Fruit fly (Drosophila melanogaster) whole organism, prepupa: ENCODE data around the gene alpha-Spec.

Experiments used
- Blimp-1 ChIP-seq: fragments of 200-800 bp; sonication (Bioruptor generic); optimal IDR thresholded peaks from 3 replicates; lab custom pipeline; 2017; ENCODE audit warnings: missing biosample characterization, missing genetic modification characterization, mild to moderate bottlenecking, moderate library complexity, missing genetic modification reagents
- CG10669 ChIP-seq: fragments of 200-800 bp; sonication (Bioruptor generic); optimal IDR thresholded peaks from 3 replicates; lab custom pipeline; 2018; ENCODE audit warnings: missing biosample characterization, mild to moderate bottlenecking, missing genetic modification characterization, moderate library complexity
- CG11294 ChIP-seq: fragments of 200-800 bp; sonication (Bioruptor generic); IDR thresholded peaks from 2 replicates; pipeline ENCODE4 v1.3.6; 2022; ENCODE audit warnings: missing biosample characterization, missing genetic modification characterization
- CG11762 ChIP-seq: fragments of 200-800 bp; sonication (Bioruptor generic); optimal IDR thresholded peaks from 3 replicates; lab custom pipeline; 2016; ENCODE audit warnings: missing biosample characterization, missing genetic modification characterization; ENCODE audit not compliant: insufficient read depth
- CG11902 ChIP-seq: fragments of 200-800 bp; sonication (Bioruptor generic); optimal IDR thresholded peaks from 3 replicates; lab custom pipeline; 2016; ENCODE audit warnings: missing biosample characterization, missing genetic modification characterization
- CG15336 ChIP-seq: fragments of 200-800 bp; sonication (Bioruptor generic); IDR thresholded peaks from 2 replicates; pipeline ENCODE4 v1.3.6; 2022; ENCODE audit warnings: missing biosample characterization, missing genetic modification characterization
- CG3032 ChIP-seq: fragments of 200-800 bp; optimal IDR thresholded peaks from 2 replicates; lab custom pipeline; 2019; ENCODE audit warnings: missing biosample characterization, mild to moderate bottlenecking, missing genetic modification characterization, moderate library complexity
- CG31627 ChIP-seq: fragments of 200-800 bp; sonication (Bioruptor generic); optimal IDR thresholded peaks from 3 replicates; lab custom pipeline; 2016; ENCODE audit warnings: missing biosample characterization, missing genetic modification characterization
- CG32006 ChIP-seq: fragments of 200-800 bp; sonication (Bioruptor generic); optimal IDR thresholded peaks from 3 replicates; lab custom pipeline; 2017; ENCODE audit warnings: missing biosample characterization, mild to moderate bottlenecking, missing genetic modification characterization
- CG34406 ChIP-seq: fragments of 200-800 bp; sonication (Bioruptor generic); optimal IDR thresholded peaks from 3 replicates; lab custom pipeline; 2016; ENCODE audit warnings: missing biosample characterization, missing genetic modification characterization
- CG3919 ChIP-seq: fragments of 200-800 bp; sonication (Bioruptor generic); optimal IDR thresholded peaks from 3 replicates; lab custom pipeline; 2016; ENCODE audit warnings: missing biosample characterization, missing genetic modification characterization
- CG4318 ChIP-seq: fragments of 200-800 bp; sonication (Bioruptor generic); optimal IDR thresholded peaks from 3 replicates; lab custom pipeline; 2017; ENCODE audit warnings: missing biosample characterization, mild to moderate bottlenecking, missing genetic modification characterization
- CG6163 ChIP-seq: fragments of 200-800 bp; sonication (Bioruptor generic); IDR thresholded peaks from 3 replicates; pipeline ENCODE4 v1.3.6; 2022; ENCODE audit warnings: missing biosample characterization, missing genetic modification characterization
- CG6792 ChIP-seq: fragments of 200-800 bp; sonication (Bioruptor generic); optimal IDR thresholded peaks from 3 replicates; lab custom pipeline; 2016; ENCODE audit warnings: missing biosample characterization, missing genetic modification characterization
- CG6808 ChIP-seq: fragments of 200-800 bp; sonication (Bioruptor generic); optimal IDR thresholded peaks from 3 replicates; lab custom pipeline; 2017; ENCODE audit warnings: missing biosample characterization, missing genetic modification characterization, mild to moderate bottlenecking, moderate library complexity, missing genetic modification reagents
- CG6854 ChIP-seq: fragments of 200-800 bp; sonication (Bioruptor generic); optimal IDR thresholded peaks from 2 replicates; lab custom pipeline; 2017; ENCODE audit warnings: missing biosample characterization, mild to moderate bottlenecking, missing genetic modification characterization
- CG7368 ChIP-seq: fragments of 200-800 bp; sonication (Bioruptor generic); optimal IDR thresholded peaks from 3 replicates; lab custom pipeline; 2016; ENCODE audit warnings: missing biosample characterization, missing genetic modification characterization
- CG8119 ChIP-seq: fragments of 200-800 bp; sonication (Bioruptor generic); IDR thresholded peaks from 3 replicates; pipeline ENCODE4 v1.3.6; 2022; ENCODE audit warnings: missing biosample characterization, missing genetic modification characterization
- CG8319 ChIP-seq: fragments of 200-800 bp; sonication (Bioruptor generic); optimal IDR thresholded peaks from 3 replicates; lab custom pipeline; 2016; ENCODE audit warnings: missing biosample characterization, missing genetic modification characterization
- CG8632 ChIP-seq: fragments of 200-800 bp; sonication (Bioruptor generic); optimal IDR thresholded peaks from 3 replicates; lab custom pipeline; 2016; ENCODE audit warnings: missing biosample characterization, missing genetic modification characterization
- CG9139 ChIP-seq: fragments of 200-800 bp; sonication (Bioruptor generic); optimal IDR thresholded peaks from 3 replicates; lab custom pipeline; 2017; ENCODE audit warnings: missing biosample characterization, mild to moderate bottlenecking, missing genetic modification characterization
- Eip75B ChIP-seq: fragments of 200-800 bp; sonication (Bioruptor generic); optimal IDR thresholded peaks from 3 replicates; lab custom pipeline; 2016; ENCODE audit warnings: missing biosample characterization, missing genetic modification characterization
- Eip78C ChIP-seq: fragments of 200-800 bp; sonication (Bioruptor generic); peaks from one replicate; lab custom pipeline; 2016; ENCODE audit warnings: missing biosample characterization, missing genetic modification characterization
- Eip93F ChIP-seq: fragments of 200-800 bp; sonication (Bioruptor generic); optimal IDR thresholded peaks from 2 replicates; lab custom pipeline; 2016; ENCODE audit warnings: missing biosample characterization, mild to moderate bottlenecking, missing genetic modification characterization
- Ets21C ChIP-seq: fragments of 200-800 bp; sonication (Bioruptor generic); optimal IDR thresholded peaks from 3 replicates; lab custom pipeline; 2016; ENCODE audit warnings: missing biosample characterization, missing genetic modification characterization
- Ets96B ChIP-seq: fragments of 200-800 bp; optimal IDR thresholded peaks from 2 replicates; lab custom pipeline; 2019; ENCODE audit warnings: missing biosample characterization, mild to moderate bottlenecking, missing genetic modification characterization, moderate library complexity
- Gug ChIP-seq: fragments of 200-800 bp; sonication (Bioruptor generic); IDR thresholded peaks from 2 replicates; pipeline ENCODE4 v1.3.6; 2022; ENCODE audit warnings: missing biosample characterization, missing genetic modification characterization
- Hr39 ChIP-seq: fragments of 200-800 bp; sonication (Bioruptor generic); optimal IDR thresholded peaks from 2 replicates; lab custom pipeline; 2016; ENCODE audit warnings: missing biosample characterization, missing genetic modification characterization
- Hr4 ChIP-seq: fragments of 200-800 bp; sonication (Bioruptor generic); optimal IDR thresholded peaks from 3 replicates; lab custom pipeline; 2016; ENCODE audit warnings: missing biosample characterization, missing genetic modification characterization
- Smox ChIP-seq: fragments of 200-800 bp; sonication (Bioruptor generic); optimal IDR thresholded peaks from 3 replicates; lab custom pipeline; 2016; ENCODE audit warnings: missing biosample characterization, missing genetic modification characterization
- Sox102F ChIP-seq: fragments of 200-800 bp; sonication (Bioruptor generic); optimal IDR thresholded peaks from 2 replicates; lab custom pipeline; 2016; ENCODE audit warnings: missing biosample characterization, mild to moderate bottlenecking, missing genetic modification characterization
- Sox14 ChIP-seq: fragments of 200-800 bp; sonication (Bioruptor generic); optimal IDR thresholded peaks from 3 replicates; lab custom pipeline; 2016; ENCODE audit warnings: missing biosample characterization, missing genetic modification characterization
- Sox15 ChIP-seq: fragments of 200-800 bp; sonication (Bioruptor generic); optimal IDR thresholded peaks from 3 replicates; lab custom pipeline; 2016; ENCODE audit warnings: missing biosample characterization, missing genetic modification characterization
- achi ChIP-seq: fragments of 200-800 bp; sonication (Bioruptor generic); optimal IDR thresholded peaks from 3 replicates; lab custom pipeline; 2016; ENCODE audit warnings: missing biosample characterization, missing genetic modification characterization
- acj6 ChIP-seq: fragments of 200-800 bp; sonication (Bioruptor generic); optimal IDR thresholded peaks from 3 replicates; lab custom pipeline; 2016; ENCODE audit warnings: missing biosample characterization, missing genetic modification characterization
- dac ChIP-seq: fragments of 200-800 bp; sonication (Bioruptor generic); optimal IDR thresholded peaks from 2 replicates; lab custom pipeline; 2017; ENCODE audit warnings: missing biosample characterization, mild to moderate bottlenecking, missing genetic modification characterization
- dsx ChIP-seq: fragments of 200-800 bp; optimal IDR thresholded peaks from 3 replicates; lab custom pipeline; 2019; ENCODE audit warnings: missing biosample characterization, mild to moderate bottlenecking, missing genetic modification characterization, moderate library complexity; ENCODE audit not compliant: poor library complexity, severe bottlenecking
- fd59A ChIP-seq: fragments of 200-800 bp; sonication (Bioruptor generic); optimal IDR thresholded peaks from 2 replicates; lab custom pipeline; 2017; ENCODE audit warnings: missing biosample characterization, mild to moderate bottlenecking, missing genetic modification characterization, missing genetic modification reagents
- fd85E ChIP-seq: fragments of 200-800 bp; sonication (Bioruptor generic); optimal IDR thresholded peaks from 3 replicates; lab custom pipeline; 2016; ENCODE audit warnings: missing biosample characterization, missing genetic modification characterization
- fkh ChIP-seq: fragments of 200-800 bp; sonication (Bioruptor generic); optimal IDR thresholded peaks from 3 replicates; lab custom pipeline; 2017; ENCODE audit warnings: missing biosample characterization, mild to moderate bottlenecking, missing genetic modification characterization, moderate library complexity
- net ChIP-seq: fragments of 200-800 bp; sonication (Bioruptor generic); optimal IDR thresholded peaks from 3 replicates; lab custom pipeline; 2016; ENCODE audit warnings: missing biosample characterization, missing genetic modification characterization
- salr ChIP-seq, 2 experiments: fragments of 200-800 bp; sonication (Bioruptor generic); optimal IDR thresholded peaks; 3 replicates each; lab custom pipeline; 2016 to 2018; ENCODE audit warnings: missing biosample characterization in 2 of 2, missing genetic modification characterization in 2 of 2, mild to moderate bottlenecking in 1 of 2
- spab ChIP-seq: fragments of 200-800 bp; sonication (Bioruptor generic); optimal IDR thresholded peaks from 2 replicates; lab custom pipeline; 2017; ENCODE audit warnings: missing biosample characterization, mild to moderate bottlenecking, missing genetic modification characterization, missing genetic modification reagents
- ss ChIP-seq, 2 experiments: fragments of 200-800 bp; sonication (Bioruptor generic); optimal IDR thresholded peaks; 2 replicates in 1 of 2; 3 replicates in 1 of 2; lab custom pipeline; 2017 to 2018; ENCODE audit warnings: mild to moderate bottlenecking in 2 of 2, missing biosample characterization in 2 of 2, missing genetic modification characterization in 2 of 2, moderate library complexity in 1 of 2
- svp ChIP-seq: fragments of 200-800 bp; sonication (Bioruptor generic); peaks from one replicate; lab custom pipeline; 2016; ENCODE audit warnings: missing biosample characterization, missing genetic modification characterization
- topi ChIP-seq: fragments of 200-800 bp; sonication (Bioruptor generic); optimal IDR thresholded peaks from 3 replicates; lab custom pipeline; 2016; ENCODE audit warnings: missing biosample characterization, missing genetic modification characterization
- vri ChIP-seq: fragments of 200-800 bp; sonication (Bioruptor generic); optimal IDR thresholded peaks from 3 replicates; lab custom pipeline; 2016; ENCODE audit warnings: missing biosample characterization, mild to moderate bottlenecking, missing genetic modification characterization

alpha-Spec gene

DNA sequence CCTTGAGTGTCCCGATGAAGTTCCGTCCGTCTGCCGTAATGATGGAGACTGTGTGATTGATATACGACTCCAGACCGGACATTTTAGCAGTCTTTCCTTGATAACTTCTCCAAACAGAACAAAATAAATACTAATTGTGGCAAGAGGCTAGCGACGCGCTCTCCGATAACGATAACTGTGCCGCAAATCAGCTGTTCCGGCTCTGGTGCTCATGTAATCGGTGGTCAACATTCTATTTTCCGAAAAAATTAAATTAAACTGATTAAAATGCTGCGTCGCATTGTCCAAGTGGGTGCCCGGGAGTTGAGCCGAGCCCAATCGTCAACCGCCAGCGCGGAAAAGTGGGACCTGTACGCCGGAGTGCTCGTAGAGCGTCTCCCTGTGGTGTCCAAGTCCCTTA, 17.9 kb downstream of the alpha-Spec start, which contains the start of the genes CG2021 and mRpL46:
Gene CG2021 (minus strand): TSS at position 163 of the 400 bp plus-strand sequence.
Gene mRpL46 (plus strand): TSS at position 191 of the 400 bp plus-strand sequence.
- TF ChIP-seq ss (GFP tag; optimal IDR thresholded peaks at IDR 0.05; lab: Kevin White, UChicago): no peak
- TF ChIP-seq, all 60 proteins: peak for 0

DNA sequence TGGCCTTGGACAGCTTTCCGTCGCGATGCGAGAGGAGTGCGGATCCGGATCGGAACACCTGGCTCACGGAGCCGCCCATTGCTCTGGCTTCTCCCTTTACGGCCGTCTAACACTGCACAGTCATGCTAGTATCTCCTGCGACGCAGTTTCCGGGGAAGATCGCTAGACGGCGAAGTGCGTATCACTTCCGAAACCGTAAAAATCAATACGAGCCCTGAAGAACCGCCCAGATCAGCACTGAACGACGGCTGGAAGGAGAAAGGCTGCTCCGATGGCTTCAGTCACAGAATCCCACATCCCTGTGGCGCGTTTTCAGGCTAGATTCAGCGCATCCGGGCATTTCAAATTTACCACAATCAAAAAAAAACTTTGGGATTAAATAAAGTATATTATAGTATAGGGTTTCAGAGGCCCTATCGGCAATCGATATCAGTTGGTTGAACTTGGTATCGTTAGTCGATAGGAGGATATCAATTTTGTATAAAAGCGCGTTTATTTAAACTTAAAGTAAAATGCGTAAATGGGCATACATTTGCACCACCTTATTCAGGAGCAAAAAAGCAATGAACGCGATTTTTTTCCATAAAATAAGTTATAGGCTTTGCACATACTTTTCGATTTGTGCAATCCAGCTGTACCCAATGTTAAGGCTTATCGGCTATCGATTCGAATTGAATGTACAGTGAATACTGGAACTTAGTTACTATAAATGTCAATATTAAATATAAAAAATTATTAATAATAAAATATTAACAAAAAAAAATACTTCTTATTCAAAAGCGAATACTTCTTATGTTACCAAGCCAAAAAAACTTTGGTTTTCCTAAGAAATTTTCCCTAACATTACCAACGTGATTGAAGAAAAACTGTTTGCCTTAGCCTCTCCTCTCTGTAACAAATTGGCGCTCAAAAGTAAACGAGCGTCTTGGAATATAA, 20.1 kb downstream of the alpha-Spec start, which contains the start of the genes CG13933 and PolD2:
Gene CG13933 (minus strand): TSS at position 435 of the 936 bp plus-strand sequence.
Gene PolD2 (plus strand): TSS at position 921 of the 936 bp plus-strand sequence.
- TF ChIP-seq CG9139 (GFP tag; lab: Kevin White, UChicago) (no peak), CG6854 (GFP tag; lab: Kevin White, UChicago) (no peak), Eip93F (GFP tag; lab: Kevin White, UChicago) (peak; percentile 46), CG11902 (GFP tag; lab: Kevin White, UChicago) (peak; percentile 79), Hr4 (GFP tag; lab: Kevin White, UChicago) (peak; percentile 96), Ets96B (tag; lab: Kevin White, UChicago) (peak; percentile 89), achi (GFP tag; lab: Kevin White, UChicago) (peak; percentile 92), Gug (GFP tag; lab: Robert Waterston, UW) (peak; percentile 84), fkh (no peak), Sox15 (GFP tag; lab: Kevin White, UChicago) (peak; percentile 93), Eip78C (GFP tag; lab: Kevin White, UChicago) (peak; percentile 99), CG11294 (GFP tag; lab: Robert Waterston, UW) (peak; percentile 78), CG6792 (peak; percentile 93), CG6808 (no peak), CG3032 (tag; lab: Kevin White, UChicago) (peak; percentile 92), CG11762 (peak; percentile 84), Hr39 (GFP tag; lab: Kevin White, UChicago) (peak; percentile 93), topi (peak; percentile 90), Ets21C (GFP tag; lab: Kevin White, UChicago) (peak; percentile 85), Blimp-1 (GFP tag; lab: Kevin White, UChicago) (peak; percentile 67), vri (GFP tag; lab: Kevin White, UChicago) (no peak), Sox102F (peak; percentile 94), CG8119 (GFP tag; lab: Robert Waterston, UW) (peak; percentile 99), CG6163 (GFP tag; lab: Robert Waterston, UW) (peak; percentile 100), dac (GFP tag; lab: Kevin White, UChicago) (no peak), CG7368 (GFP tag; lab: Kevin White, UChicago) (no peak), dsx (GFP tag; lab: Kevin White, UChicago) (peak; percentile 98), CG8319 (GFP tag; lab: Kevin White, UChicago) (peak; percentile 60), acj6 (peak; percentile 99), fd85E (GFP tag; lab: Kevin White, UChicago) (peak; percentile 55), Sox14 (GFP tag; lab: Kevin White, UChicago) (peak; percentile 94), CG31627 (GFP tag; lab: Kevin White, UChicago) (peak; percentile 93), svp (GFP tag; lab: Kevin White, UChicago) (peak; percentile 97), salr (GFP tag; optimal IDR thresholded peaks at IDR 0.05; lab: Kevin White, UChicago) (peak in 1 of 2 experiments; percentile 93), CG32006 (peak; percentile 98), CG15336 (GFP tag; lab: Robert Waterston, UW) (peak; percentile 99), net (GFP tag; lab: Kevin White, UChicago) (no peak), CG3919 (GFP tag; lab: Kevin White, UChicago) (no peak), fd59A (peak; percentile 87), CG4318 (GFP tag; lab: Kevin White, UChicago) (no peak), CG10669 (GFP tag; lab: Kevin White, UChicago) (peak; percentile 86), Eip75B (GFP tag; lab: Kevin White, UChicago) (no peak), CG8632 (GFP tag; lab: Kevin White, UChicago) (peak; percentile 99), spab (GFP tag; lab: Kevin White, UChicago) (no peak), ss (GFP tag; optimal IDR thresholded peaks at IDR 0.05; lab: Kevin White, UChicago) (peak in 1 of 2 experiments; percentile 97), Smox (GFP tag; lab: Kevin White, UChicago) (peak; percentile 91), CG34406 (peak; percentile 99)
